Worm (Caenorhabditis elegans): ENCODE data around the gene lgc-6.
"Not testable (repeated sequence)": the region's sequence is repeated elsewhere in the genome, so short reads cannot be mapped to it uniquely, and the experiment has no call there.

Gene lgc-6

DNA sequence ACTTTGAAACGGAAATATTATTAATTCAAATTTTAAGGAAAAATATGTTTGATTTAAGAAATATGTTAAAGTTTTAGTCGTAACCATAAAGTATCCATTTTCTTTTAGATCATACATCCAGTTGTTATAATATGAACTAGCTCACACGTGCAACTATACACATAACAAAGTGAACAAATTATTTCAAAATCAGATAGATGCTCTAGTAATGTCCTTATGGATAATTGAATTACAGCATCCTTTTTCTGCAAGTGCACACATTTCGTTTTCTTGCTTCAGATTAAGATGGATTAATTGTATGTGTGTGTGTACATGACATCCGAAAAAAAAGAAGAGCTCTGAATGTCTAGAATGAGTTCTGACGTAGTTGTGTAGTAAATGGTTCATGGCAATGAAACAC, 45.9 kb downstream of the lgc-6 start:
- peak; percentile 45 for TF ChIP-seq unc-42 (tag; optimal IDR thresholded peaks at IDR 0.05)
- no peak for TF ChIP-seq K09A11.1 (tag; optimal IDR thresholded peaks at IDR 0.05; ENCODE audit: insufficient read depth)

DNA sequence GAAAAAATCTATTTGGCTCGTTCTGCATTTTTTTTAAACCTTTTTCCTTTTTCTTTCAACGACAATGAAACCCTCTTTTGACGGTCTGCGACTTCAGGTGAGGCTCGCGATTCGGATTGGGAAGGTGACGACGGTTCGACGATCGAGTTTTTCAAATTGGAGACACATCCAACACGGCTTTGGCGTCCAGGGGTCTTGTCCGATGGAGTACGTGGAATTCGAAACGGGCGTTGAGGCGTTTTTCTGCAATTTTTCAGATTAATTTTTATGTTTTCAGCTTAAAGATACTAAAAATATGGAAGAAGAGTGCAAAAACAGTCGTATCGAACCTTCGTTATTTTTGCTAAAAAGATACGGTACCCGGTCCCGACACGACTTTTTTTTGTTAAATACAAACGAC, 49.4 kb downstream of the lgc-6 start, which contains the start of gene D2096.10:
TSS of gene D2096.10 (minus strand) at position 101 of the 400 bp plus-strand sequence.
- not testable (repeated sequence) for TF ChIP-seq ahr-1, tbx-7, nhr-232 (tag; optimal IDR thresholded peaks at IDR 0.05)
